Worm (Caenorhabditis elegans) whole organism, young adult: ENCODE data around the gene apn-1.

Source experiments
- F49E8.2 ChIP-seq: sonication (generic microtip); optimal IDR thresholded peaks from 3 replicates; lab custom pipeline; 2017; ENCODE audit warnings: missing genetic modification characterization, mild to moderate bottlenecking, missing compliant biosample characterization, antibody characterized with exemption, moderate library complexity; ENCODE audit not compliant: insufficient read depth
- F57C9.4 ChIP-seq: sonication (generic microtip); optimal IDR thresholded peaks from 2 replicates; lab custom pipeline; 2017; ENCODE audit warnings: mild to moderate bottlenecking, missing genetic modification characterization, missing compliant biosample characterization
- T26A5.8 ChIP-seq: sonication (generic microtip); optimal IDR thresholded peaks from 2 replicates; lab custom pipeline; 2016; ENCODE audit warnings: missing genetic modification characterization, missing compliant biosample characterization
- Y53F4B.3 ChIP-seq: fragments of 200-800 bp; sonication (Bioruptor generic); IDR thresholded peaks from 2 replicates; pipeline ENCODE4 v1.3.6; 2022; ENCODE audit warnings: missing genetic modification reagents, missing genetic modification characterization, missing compliant biosample characterization
- ama-1 ChIP-seq, 3 experiments: fragments of 150-350 bp in 1 of 3; sonication (generic microtip) in 2 of 3; optimal IDR thresholded peaks; 2 replicates each; lab custom pipeline; 2014 to 2018; ENCODE audit warnings: missing biosample characterization in 2 of 3, missing genetic modification characterization in 2 of 3, missing genetic modification reagents in 2 of 3
- ceh-91 ChIP-seq: fragments of 200-800 bp; sonication (Bioruptor generic); IDR thresholded peaks from 2 replicates; pipeline ENCODE4 v1.3.6; 2022; ENCODE audit warnings: missing genetic modification reagents, missing genetic modification characterization, missing compliant biosample characterization
- die-1 ChIP-seq: sonication (generic microtip); optimal IDR thresholded peaks from 2 replicates; lab custom pipeline; 2016; ENCODE audit warnings: missing genotype, mild to moderate bottlenecking, missing genetic modification characterization, missing compliant biosample characterization
- dpl-1 ChIP-seq: fragments of 150-350 bp; optimal IDR thresholded peaks from 2 replicates; lab custom pipeline; 2014; ENCODE audit warnings: missing biosample characterization, missing genetic modification reagents, missing genetic modification characterization
- lag-1 ChIP-seq: fragments of 200-800 bp; sonication (Bioruptor generic); IDR thresholded peaks from 2 replicates; pipeline ENCODE4 v1.3.6; 2022; ENCODE audit warnings: missing genetic modification reagents, missing genetic modification characterization, missing compliant biosample characterization
- nhr-179 ChIP-seq: sonication (generic microtip); optimal IDR thresholded peaks from 2 replicates; lab custom pipeline; 2016; ENCODE audit warnings: mild to moderate bottlenecking, missing genetic modification characterization, missing compliant biosample characterization
- pha-4 ChIP-seq: fragments of 150-350 bp; sonication (generic microtip); optimal IDR thresholded peaks from 2 replicates; lab custom pipeline; 2014; ENCODE audit warnings: missing biosample characterization, missing genetic modification reagents, missing genetic modification characterization
- ztf-22 ChIP-seq: fragments of 200-800 bp; sonication (Bioruptor generic); optimal IDR thresholded peaks from 2 replicates; lab custom pipeline; 2018; ENCODE audit warnings: mild to moderate bottlenecking, missing genetic modification characterization, moderate library complexity, missing compliant biosample characterization
- ztf-28 ChIP-seq: fragments of 200-800 bp; sonication (Bioruptor generic); IDR thresholded peaks from 2 replicates; pipeline ENCODE4 v1.3.6; 2022; ENCODE audit warnings: missing genetic modification reagents, missing genetic modification characterization, missing compliant biosample characterization
- ztf-3 ChIP-seq: fragments of 200-800 bp; sonication (Bioruptor generic); optimal IDR thresholded peaks from 2 replicates; lab custom pipeline; 2018; ENCODE audit warnings: mild to moderate bottlenecking, missing genetic modification characterization, missing compliant biosample characterization

ce11 chrII:8042289-8042688 is 5.1 kb upstream of the apn-1 start, which contains the start of gene T05H10.1:
- TF ChIP-seq T26A5.8 (tag; lab: Kevin White, UChicago) (no peak), ztf-28 (GFP tag; lab: Robert Waterston, UW) (no peak), lag-1 (GFP tag; lab: Robert Waterston, UW) (no peak), die-1 (tag; lab: Kevin White, UChicago) (no peak), F57C9.4 (tag; lab: Kevin White, UChicago) (no peak), ztf-22 (no peak), ama-1 (optimal IDR thresholded peaks at IDR 0.05; lab: Kevin White, UChicago) (no peak), ama-1 (GFP tag; optimal IDR thresholded peaks at IDR 0.05; lab: Kevin White, UChicago) (no peak), nhr-179 (no peak), F49E8.2 (tag; lab: Kevin White, UChicago) (no peak), ceh-91 (GFP tag; lab: Robert Waterston, UW) (no peak), pha-4 (tag; lab: Kevin White, UChicago) (no peak), Y53F4B.3 (GFP tag; lab: Robert Waterston, UW) (no peak), ztf-3 (GFP tag; lab: Kevin White, UChicago) (no peak), dpl-1 (GFP tag; lab: Kevin White, UChicago) (no peak)
